Fruit fly (Drosophila melanogaster) whole organism, embryonic: ENCODE measurements around the gene CG8142.

Source experiments
- Abd-B ChIP-seq: fragments of 200-800 bp; sonication (Bioruptor generic); optimal IDR thresholded peaks from 2 replicates; lab custom pipeline; 2018; ENCODE audit warnings: missing biosample characterization, mild to moderate bottlenecking, missing genetic modification characterization, moderate library complexity
- Ada2b ChIP-seq: fragments of 200-800 bp; sonication (Bioruptor generic); IDR thresholded peaks from 2 replicates; pipeline ENCODE4 v1.3.6; 2022; ENCODE audit warnings: missing biosample characterization, missing genetic modification characterization
- Asciz ChIP-seq: fragments of 200-800 bp; sonication (Bioruptor generic); optimal IDR thresholded peaks from 2 replicates; lab custom pipeline; 2017; ENCODE audit warnings: missing biosample characterization, mild to moderate bottlenecking, missing genetic modification characterization, missing genetic modification reagents
- CG10209 ChIP-seq: fragments of 200-800 bp; sonication (Bioruptor generic); optimal IDR thresholded peaks from 3 replicates; lab custom pipeline; 2017; ENCODE audit warnings: missing biosample characterization, mild to moderate bottlenecking, missing genetic modification characterization, missing genetic modification reagents
- CG10654 ChIP-seq: fragments of 200-800 bp; sonication (Bioruptor generic); optimal IDR thresholded peaks from 2 replicates; lab custom pipeline; 2016; ENCODE audit warnings: missing biosample characterization, missing genetic modification characterization
- CG10979 ChIP-seq: fragments of 200-800 bp; sonication (Bioruptor generic); optimal IDR thresholded peaks from 2 replicates; lab custom pipeline; 2018; ENCODE audit warnings: missing biosample characterization, mild to moderate bottlenecking, missing genetic modification characterization, moderate library complexity
- CG11085 ChIP-seq: fragments of 200-800 bp; sonication (Bioruptor generic); IDR thresholded peaks from 2 replicates; pipeline ENCODE4 v1.3.6; 2022; ENCODE audit warnings: missing biosample characterization, missing genetic modification characterization
- CG11456 ChIP-seq: fragments of 200-800 bp; sonication (Bioruptor generic); IDR thresholded peaks from 3 replicates; pipeline ENCODE4 v1.3.6; 2022; ENCODE audit warnings: missing biosample characterization, missing genetic modification characterization
- CG12071 ChIP-seq: fragments of 200-800 bp; sonication (Bioruptor generic); optimal IDR thresholded peaks from 3 replicates; lab custom pipeline; 2018; ENCODE audit warnings: missing biosample characterization, mild to moderate bottlenecking, missing genetic modification characterization
- CG13894 ChIP-seq: fragments of 200-800 bp; sonication (Bioruptor generic); optimal IDR thresholded peaks from 3 replicates; lab custom pipeline; 2018; ENCODE audit warnings: missing biosample characterization, mild to moderate bottlenecking, missing genetic modification characterization, moderate library complexity
- CG14441 ChIP-seq: fragments of 200-800 bp; sonication (Bioruptor generic); IDR thresholded peaks from 2 replicates; pipeline ENCODE4 v1.3.6; 2022; ENCODE audit warnings: missing biosample characterization, missing genetic modification characterization
- CG14667 ChIP-seq: fragments of 200-800 bp; sonication (Bioruptor generic); IDR thresholded peaks from 2 replicates; pipeline ENCODE4 v1.3.6; 2022; ENCODE audit warnings: missing biosample characterization, missing genetic modification characterization
- CG1832 ChIP-seq: fragments of 200-800 bp; sonication (Bioruptor generic); optimal IDR thresholded peaks from 2 replicates; lab custom pipeline; 2017; ENCODE audit warnings: missing biosample characterization, mild to moderate bottlenecking, missing genetic modification characterization, inconsistent platforms
- CG3065 ChIP-seq: fragments of 200-800 bp; sonication (Bioruptor generic); optimal IDR thresholded peaks from 2 replicates; lab custom pipeline; 2016; ENCODE audit warnings: missing biosample characterization, missing genetic modification characterization
- CG3995 ChIP-seq: fragments of 200-800 bp; sonication (Bioruptor generic); optimal IDR thresholded peaks from 3 replicates; lab custom pipeline; 2016; ENCODE audit warnings: missing biosample characterization, missing genetic modification characterization
- CG5953 ChIP-seq: fragments of 200-800 bp; sonication (Bioruptor generic); IDR thresholded peaks from 2 replicates; pipeline ENCODE4 v1.3.6; 2022; ENCODE audit warnings: missing biosample characterization, missing genetic modification characterization
- CG6272 ChIP-seq: fragments of 200-800 bp; sonication (Bioruptor generic); IDR thresholded peaks from 2 replicates; pipeline ENCODE4 v1.3.6; 2022; ENCODE audit warnings: missing biosample characterization, missing genetic modification characterization
- CG9215 ChIP-seq: fragments of 200-800 bp; sonication (Bioruptor generic); IDR thresholded peaks from 2 replicates; pipeline ENCODE4 v1.3.6; 2022; ENCODE audit warnings: missing biosample characterization, missing genetic modification characterization
- CG9609 ChIP-seq: fragments of 200-800 bp; sonication (Bioruptor generic); optimal IDR thresholded peaks from 3 replicates; lab custom pipeline; 2016; ENCODE audit warnings: missing biosample characterization, missing genetic modification characterization
- D19B ChIP-seq: fragments of 200-800 bp; sonication (Bioruptor generic); optimal IDR thresholded peaks from 2 replicates; lab custom pipeline; 2017; ENCODE audit warnings: missing biosample characterization, mild to moderate bottlenecking, missing genetic modification characterization
- Dip3 ChIP-seq: fragments of 200-800 bp; sonication (Bioruptor generic); optimal IDR thresholded peaks from 3 replicates; lab custom pipeline; 2016; ENCODE audit warnings: missing biosample characterization, missing genetic modification characterization
- Dp ChIP-seq: fragments of 200-800 bp; sonication (Bioruptor generic); optimal IDR thresholded peaks from 2 replicates; lab custom pipeline; 2018; ENCODE audit warnings: missing biosample characterization, mild to moderate bottlenecking, missing genetic modification characterization, moderate library complexity
- Dref ChIP-seq: fragments of 200-800 bp; sonication (Bioruptor generic); IDR thresholded peaks from 2 replicates; pipeline ENCODE4 v1.3.6; 2022; ENCODE audit warnings: missing biosample characterization, missing genetic modification characterization
- Fer3 ChIP-seq: fragments of 200-800 bp; sonication (Bioruptor generic); optimal IDR thresholded peaks from 2 replicates; lab custom pipeline; 2018; ENCODE audit warnings: missing biosample characterization, mild to moderate bottlenecking, missing genetic modification characterization, moderate library complexity
- Max ChIP-seq: fragments of 200-800 bp; sonication (Bioruptor generic); optimal IDR thresholded peaks from 2 replicates; lab custom pipeline; 2016; ENCODE audit warnings: missing biosample characterization, mild to moderate bottlenecking, missing genetic modification characterization
- Med ChIP-seq: fragments of 200-800 bp; sonication (Bioruptor generic); peaks from one replicate; lab custom pipeline; 2016; ENCODE audit warnings: missing biosample characterization, missing genetic modification characterization, mild to moderate bottlenecking, inconsistent platforms, moderate library complexity
- Myb ChIP-seq: fragments of 200-800 bp; sonication (Bioruptor generic); optimal IDR thresholded peaks from 2 replicates; lab custom pipeline; 2016; ENCODE audit warnings: missing biosample characterization, missing genetic modification characterization
- Oli ChIP-seq: fragments of 200-800 bp; sonication (Bioruptor generic); optimal IDR thresholded peaks from 2 replicates; lab custom pipeline; 2018; ENCODE audit warnings: missing biosample characterization, mild to moderate bottlenecking, missing genetic modification characterization, moderate library complexity
- Sin3A ChIP-seq: fragments of >200 bp; optimal IDR thresholded peaks from 2 replicates; lab custom pipeline; 2018
- Sry-β ChIP-seq: fragments of 200-800 bp; sonication (Bioruptor generic); optimal IDR thresholded peaks from 2 replicates; lab custom pipeline; 2018; ENCODE audit warnings: missing biosample characterization, mild to moderate bottlenecking, missing genetic modification characterization, moderate library complexity
- ap ChIP-seq: fragments of 200-800 bp; sonication (Bioruptor generic); IDR thresholded peaks from 2 replicates; pipeline ENCODE4 v1.3.6; 2022; ENCODE audit warnings: missing biosample characterization, missing genetic modification characterization
- az2 ChIP-seq: fragments of 200-800 bp; sonication (Bioruptor generic); optimal IDR thresholded peaks from 3 replicates; lab custom pipeline; 2016; ENCODE audit warnings: missing biosample characterization, missing genetic modification characterization
- crol ChIP-seq: fragments of 200-800 bp; sonication (Bioruptor generic); IDR thresholded peaks from 2 replicates; pipeline ENCODE4 v1.3.6; 2022; ENCODE audit warnings: missing biosample characterization, missing genetic modification characterization
- dmrt99B ChIP-seq: fragments of 200-800 bp; sonication (Bioruptor generic); optimal IDR thresholded peaks from 2 replicates; lab custom pipeline; 2018; ENCODE audit warnings: missing biosample characterization, mild to moderate bottlenecking, missing genetic modification characterization, moderate library complexity
- emc ChIP-seq: fragments of 200-800 bp; sonication (Bioruptor generic); optimal IDR thresholded peaks from 2 replicates; lab custom pipeline; 2016; ENCODE audit warnings: missing biosample characterization, missing genetic modification characterization
- fu2 ChIP-seq: fragments of 200-800 bp; sonication (Bioruptor generic); optimal IDR thresholded peaks from 2 replicates; lab custom pipeline; 2016; ENCODE audit warnings: missing biosample characterization, missing genetic modification characterization
- gce ChIP-seq: fragments of 200-800 bp; sonication (Bioruptor generic); IDR thresholded peaks from 3 replicates; pipeline ENCODE4 v1.3.6; 2022; ENCODE audit warnings: missing biosample characterization, missing genetic modification characterization
- ham ChIP-seq: fragments of 200-800 bp; sonication (Bioruptor generic); IDR thresholded peaks from 2 replicates; pipeline ENCODE4 v1.3.6; 2022; ENCODE audit warnings: missing biosample characterization, missing genetic modification characterization
- knrl ChIP-seq: fragments of 200-800 bp; sonication (Bioruptor generic); IDR thresholded peaks from 3 replicates; pipeline ENCODE4 v1.3.6; 2022; ENCODE audit warnings: missing biosample characterization, missing genetic modification characterization; ENCODE audit not compliant: partially characterized antibody
- lbe ChIP-seq: fragments of 200-800 bp; sonication (Bioruptor generic); optimal IDR thresholded peaks from 2 replicates; lab custom pipeline; 2016; ENCODE audit warnings: missing biosample characterization, mild to moderate bottlenecking, missing genetic modification characterization
- pb ChIP-seq: fragments of 200-800 bp; sonication (Bioruptor generic); optimal IDR thresholded peaks from 3 replicates; lab custom pipeline; 2016; ENCODE audit warnings: missing biosample characterization, missing genetic modification characterization
- pita ChIP-seq: fragments of 200-800 bp; sonication (Bioruptor generic); optimal IDR thresholded peaks from 2 replicates; lab custom pipeline; 2017; ENCODE audit warnings: missing biosample characterization, mild to moderate bottlenecking, missing genetic modification characterization
- row ChIP-seq: fragments of 200-800 bp; sonication (Bioruptor generic); IDR thresholded peaks from 3 replicates; pipeline ENCODE4 v1.3.6; 2022; ENCODE audit warnings: missing biosample characterization, missing genetic modification characterization
- scrt ChIP-seq: fragments of 200-800 bp; sonication (Bioruptor generic); optimal IDR thresholded peaks from 2 replicates; lab custom pipeline; 2018; ENCODE audit warnings: missing biosample characterization, mild to moderate bottlenecking, missing genetic modification characterization, moderate library complexity
- sd ChIP-seq: fragments of 200-800 bp; sonication (Bioruptor generic); optimal IDR thresholded peaks from 3 replicates; lab custom pipeline; 2018; ENCODE audit warnings: missing biosample characterization, mild to moderate bottlenecking, missing genetic modification characterization, moderate library complexity
- sqz ChIP-seq: fragments of 200-800 bp; sonication (Bioruptor generic); optimal IDR thresholded peaks from 3 replicates; lab custom pipeline; 2018; ENCODE audit warnings: missing biosample characterization, mild to moderate bottlenecking, missing genetic modification characterization
- wek ChIP-seq: fragments of 200-800 bp; sonication (Bioruptor generic); optimal IDR thresholded peaks from 3 replicates; lab custom pipeline; 2018; ENCODE audit warnings: missing biosample characterization, mild to moderate bottlenecking, missing genetic modification characterization, moderate library complexity
- yki ChIP-seq: fragments of >200 bp; optimal IDR thresholded peaks from 3 replicates; lab custom pipeline; 2018
- zen2 ChIP-seq: fragments of 200-800 bp; sonication (Bioruptor generic); IDR thresholded peaks from 3 replicates; pipeline ENCODE4 v1.3.6; 2022; ENCODE audit warnings: missing biosample characterization, missing genetic modification characterization; ENCODE audit not compliant: partially characterized antibody

The CG8142 gene

DNA sequence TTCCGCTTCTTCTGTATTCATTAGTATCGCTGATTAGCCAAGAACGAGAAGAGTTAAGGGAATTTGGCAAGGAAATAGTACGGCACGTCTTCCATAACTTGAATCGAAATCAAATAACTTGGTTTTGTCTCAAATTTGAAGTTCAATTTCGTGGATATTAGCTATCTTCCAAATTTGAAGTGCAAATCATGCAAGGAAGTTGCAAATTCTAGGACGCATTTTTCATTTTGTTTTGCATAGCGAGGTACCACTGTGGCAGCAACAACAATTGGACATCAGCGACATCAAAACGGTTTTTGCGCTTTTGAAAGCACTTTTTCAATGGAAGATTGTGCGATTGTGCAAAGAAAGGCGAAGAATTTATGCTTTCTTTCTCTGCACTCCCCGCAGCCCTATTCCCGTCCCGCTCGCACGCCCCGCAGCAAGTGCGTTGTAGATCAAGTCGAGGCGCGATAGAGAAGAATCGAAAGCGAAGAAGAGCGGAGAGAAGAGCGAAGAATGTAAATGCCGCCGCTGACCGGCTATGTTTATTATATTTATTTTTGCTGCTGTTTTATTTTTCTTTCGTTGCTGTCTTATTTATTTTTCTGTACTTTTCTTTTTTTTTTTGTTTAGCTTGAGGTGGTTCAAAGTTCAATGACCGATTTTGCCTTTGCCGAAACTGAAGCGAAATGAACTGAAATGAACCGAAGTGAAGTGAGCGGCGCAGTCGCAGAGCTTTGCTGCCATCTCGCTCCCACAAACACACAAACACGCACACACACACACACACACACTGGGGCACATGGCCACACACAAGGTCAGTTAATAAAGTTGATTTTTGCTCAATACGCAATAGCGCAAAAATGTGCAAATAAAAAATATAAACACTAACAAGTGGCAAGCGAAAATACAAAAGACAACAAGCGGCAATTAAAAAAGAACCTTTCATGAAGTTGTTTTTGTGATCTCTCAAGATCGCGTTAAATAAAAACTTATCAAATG, 36.9 kb upstream of the CG8142 start (continued):
- TF ChIP-seq Max (GFP tag; lab: Kevin White, UChicago) (no peak), CG11085 (peak; percentile 57; the same call in 1 of the 2 replicates), gce (GFP tag; lab: Robert Waterston, UW) (0 out of 3 replicates have a peak, but pooled peaks have one; percentile 17), Asciz (peak; percentile 0), knrl (GFP tag; lab: Robert Waterston, UW) (no peak), CG12071 (GFP tag; lab: Kevin White, UChicago) (peak; percentile 55), CG9609 (GFP tag; lab: Kevin White, UChicago) (peak; percentile 66), emc (peak; percentile 51), az2 (GFP tag; lab: Kevin White, UChicago) (peak; percentile 26), scrt (GFP tag; lab: Kevin White, UChicago) (peak; percentile 33), CG10979 (no peak), sqz (GFP tag; lab: Kevin White, UChicago) (no peak), CG6272 (peak; percentile 14; the same call in 1 of the 2 replicates), CG11456 (0 out of 3 replicates have a peak, but pooled peaks have one; percentile 67), zen2 (GFP tag; lab: Robert Waterston, UW) (no peak), CG1832 (GFP tag; lab: Kevin White, UChicago) (peak; percentile 27), Dp (GFP tag; lab: Kevin White, UChicago) (no peak), CG3065 (GFP tag; lab: Kevin White, UChicago) (no peak), sd (tag; lab: Kevin White, UChicago) (peak; percentile 75), pb (GFP tag; lab: Kevin White, UChicago) (peak; percentile 2), Med (GFP tag; lab: Kevin White, UChicago) (peak; percentile 97), dmrt99B (peak; percentile 59), Abd-B (GFP tag; lab: Kevin White, UChicago) (peak; percentile 32), CG3995 (GFP tag; lab: Kevin White, UChicago) (peak; percentile 62), CG14667 (no peak), CG10654 (GFP tag; lab: Kevin White, UChicago) (peak; percentile 24), wek (GFP tag; lab: Kevin White, UChicago) (no peak), crol (GFP tag; lab: Robert Waterston, UW) (peak; percentile 82), ham (GFP tag; lab: Robert Waterston, UW) (0 out of 2 replicates have a peak, but pooled peaks have one; percentile 38), row (peak; percentile 64), Dref (GFP tag; lab: Robert Waterston, UW) (peak; percentile 25; the same call in 1 of the 2 replicates), Ada2b (GFP tag; lab: Robert Waterston, UW) (peak; percentile 16; the same call in 1 of the 2 replicates), Myb (GFP tag; lab: Kevin White, UChicago) (peak; percentile 44), ap (GFP tag; lab: Robert Waterston, UW) (peak; percentile 40; the same call in 1 of the 2 replicates), pita (no peak), D19B (peak; percentile 48), CG9215 (GFP tag; lab: Robert Waterston, UW) (peak; percentile 52), Sin3A (lab: Kevin White, UChicago) (no peak), fu2 (GFP tag; lab: Kevin White, UChicago) (peak; percentile 31), CG13894 (tag; lab: Kevin White, UChicago) (no peak), CG14441 (peak; percentile 73), Dip3 (peak; percentile 82), lbe (GFP tag; lab: Kevin White, UChicago) (peak; percentile 31), Fer3 (tag; lab: Kevin White, UChicago) (peak; percentile 60), CG5953 (no peak), CG10209 (GFP tag; lab: Kevin White, UChicago) (peak; percentile 49), Sry-β (GFP tag; lab: Kevin White, UChicago) (no peak), Oli (tag; lab: Kevin White, UChicago) (peak; percentile 62), yki (lab: Kevin White, UChicago) (no peak)
